Worm (Caenorhabditis elegans) whole organism, late embryonic: Measurements from ENCODE around the gene str-146.

Source experiments
- C08G9.2 ChIP-seq: sonication (generic microtip); optimal IDR thresholded peaks from 2 replicates; lab custom pipeline; 2016; ENCODE audit warnings: mild to moderate bottlenecking, missing genetic modification characterization, moderate library complexity, missing compliant biosample characterization
- Y22D7AL.16 ChIP-seq: sonication (generic microtip); optimal IDR thresholded peaks from 2 replicates; lab custom pipeline; 2016; ENCODE audit warnings: missing genetic modification characterization, missing compliant biosample characterization
- ceh-9 ChIP-seq: sonication (generic microtip); optimal IDR thresholded peaks from 2 replicates; lab custom pipeline; 2016; ENCODE audit warnings: mild to moderate bottlenecking, missing genetic modification characterization, inconsistent platforms, missing compliant biosample characterization
- hlh-6 ChIP-seq: sonication (generic microtip); optimal IDR thresholded peaks from 2 replicates; lab custom pipeline; 2016; ENCODE audit warnings: missing genotype, missing genetic modification characterization, missing compliant biosample characterization
- lin-11 ChIP-seq: fragments of 200-800 bp; sonication (Bioruptor generic); optimal IDR thresholded peaks from 2 replicates; lab custom pipeline; 2018; ENCODE audit warnings: mild to moderate bottlenecking, missing genetic modification characterization, missing compliant biosample characterization
- pha-4 ChIP-seq: fragments of 150-350 bp; optimal IDR thresholded peaks from 2 replicates; lab custom pipeline; 2018; ENCODE audit warnings: missing biosample characterization, missing genetic modification reagents, missing genetic modification characterization
- ref-2 ChIP-seq: sonication (generic microtip); optimal IDR thresholded peaks from 2 replicates; lab custom pipeline; 2016; ENCODE audit warnings: missing genetic modification characterization, missing compliant biosample characterization
- syd-9 ChIP-seq: sonication (generic microtip); optimal IDR thresholded peaks from 2 replicates; lab custom pipeline; 2016; ENCODE audit warnings: mild to moderate bottlenecking, missing genetic modification characterization, moderate library complexity, missing compliant biosample characterization
- unc-3 ChIP-seq, 2 experiments: fragments of 200-800 bp in 1 of 2; sonication (Bioruptor generic) in 1 of 2; sonication (generic microtip) in 1 of 2; conservative IDR thresholded peaks in 1 of 2; optimal IDR thresholded peaks in 1 of 2; 2 replicates each; pipeline versions ENCODE4 v1.3.6 to Lab custom; 2016 to 2022; ENCODE audit warnings: missing compliant biosample characterization in 2 of 2, missing genetic modification characterization in 2 of 2, missing genetic modification reagents in 1 of 2

DNA sequence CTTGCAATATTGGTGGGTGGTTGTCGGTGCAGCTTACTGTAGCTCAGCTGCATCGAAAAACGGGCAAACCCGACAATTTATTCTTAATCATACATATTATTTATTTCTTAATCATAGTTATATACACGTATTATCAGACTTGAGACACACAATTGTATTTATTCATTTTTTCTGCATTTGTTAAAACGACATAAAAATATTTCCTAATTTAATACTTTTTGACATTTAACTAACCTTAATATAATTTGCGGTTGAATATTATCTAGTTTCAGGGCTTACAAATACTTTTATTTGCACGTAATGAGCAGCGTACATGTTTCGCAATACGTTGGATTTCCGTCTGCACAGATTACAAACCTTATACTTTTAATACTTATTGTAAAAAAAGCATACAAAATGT, 36.9 kb downstream of the str-146 start, which contains the start of gene str-138:
- TF ChIP-seq hlh-6 (no peak), lin-11 (tag; lab: Kevin White, UChicago) (no peak), Y22D7AL.16 (no peak), syd-9 (tag; lab: Kevin White, UChicago) (no peak), pha-4 (no peak), unc-3 (GFP tag; conservative IDR thresholded peaks at IDR 0.05; lab: Robert Waterston, UW) (no peak), unc-3 (tag; optimal IDR thresholded peaks at IDR 0.05; lab: Kevin White, UChicago) (no peak), C08G9.2 (tag; lab: Kevin White, UChicago) (no peak), ref-2 (tag; lab: Kevin White, UChicago) (no peak), ceh-9 (tag; lab: Kevin White, UChicago) (no peak)
